Worm (Caenorhabditis elegans) whole organism, L1 larva: ENCODE data around the gene T24C4.5.

Experiments
- C16A3.4 ChIP-seq: fragments of 150-350 bp; optimal IDR thresholded peaks from 2 replicates; lab custom pipeline; 2014; ENCODE audit warnings: missing biosample characterization, missing genetic modification characterization
- efl-1 ChIP-seq, 4 experiments: fragments of 150-350 bp; optimal IDR thresholded peaks in 3 of 4; peaks in 1 of 4; 1 replicate in 1 of 4; 2 replicates in 3 of 4; lab custom pipeline; 2014; ENCODE audit warnings: missing biosample characterization in 2 of 4, missing genetic modification characterization in 2 of 4, missing genetic modification reagents in 2 of 4
- elt-3 ChIP-seq, 6 experiments: fragments of 150-350 bp in 1 of 6; sonication (generic microtip); optimal IDR thresholded peaks; 2 replicates each; lab custom pipeline; 2017 to 2018; ENCODE audit warnings: missing biosample characterization in 6 of 6, missing genetic modification characterization in 6 of 6, inconsistent platforms in 1 of 6
- fos-1 ChIP-seq: fragments of 150-350 bp; optimal IDR thresholded peaks from 2 replicates; lab custom pipeline; 2014; ENCODE audit warnings: missing biosample characterization, missing genetic modification characterization
- hlh-17 ChIP-seq: fragments of 200-800 bp; sonication (Bioruptor generic); optimal IDR thresholded peaks from 2 replicates; lab custom pipeline; 2018; ENCODE audit warnings: missing genetic modification characterization, mild to moderate bottlenecking, missing compliant biosample characterization, moderate library complexity, borderline replicate concordance
- irx-1 ChIP-seq: sonication (generic microtip); optimal IDR thresholded peaks from 2 replicates; lab custom pipeline; 2016; ENCODE audit warnings: missing genetic modification characterization, missing compliant biosample characterization
- lin-13 ChIP-seq: fragments of 150-350 bp; optimal IDR thresholded peaks from 2 replicates; lab custom pipeline; 2014; ENCODE audit warnings: missing biosample characterization, missing genetic modification reagents, missing genetic modification characterization
- lin-14 ChIP-seq: fragments of 200-800 bp; sonication (Bioruptor generic); optimal IDR thresholded peaks from 2 replicates; lab custom pipeline; 2018; ENCODE audit warnings: mild to moderate bottlenecking, missing genetic modification characterization, moderate library complexity, missing compliant biosample characterization
- lin-35 ChIP-seq, 2 experiments: fragments of 150-350 bp; optimal IDR thresholded peaks; 2 replicates each; lab custom pipeline; 2014; ENCODE audit warnings: missing biosample characterization in 2 of 2, missing genetic modification characterization in 2 of 2, missing genetic modification reagents in 2 of 2
- lsy-2 ChIP-seq, 2 experiments: fragments of 150-350 bp; optimal IDR thresholded peaks; 2 replicates each; lab custom pipeline; 2014; ENCODE audit warnings: missing biosample characterization in 2 of 2, missing genetic modification characterization in 2 of 2
- nhr-12 ChIP-seq: sonication (generic microtip); optimal IDR thresholded peaks from 2 replicates; lab custom pipeline; 2017; ENCODE audit warnings: missing biosample characterization, missing genetic modification characterization
- nhr-20 ChIP-seq: sonication (generic microtip); optimal IDR thresholded peaks from 2 replicates; lab custom pipeline; 2016; ENCODE audit warnings: mild to moderate bottlenecking, missing genetic modification characterization, missing compliant biosample characterization
- nhr-47 ChIP-seq: sonication (generic microtip); optimal IDR thresholded peaks from 2 replicates; lab custom pipeline; 2016; ENCODE audit warnings: mild to moderate bottlenecking, missing genetic modification characterization, moderate library complexity, missing compliant biosample characterization
- nhr-85 ChIP-seq: sonication (generic microtip); peaks from one replicate; lab custom pipeline; 2016; ENCODE audit warnings: missing genetic modification characterization, inconsistent platforms, missing compliant biosample characterization
- snpc-4 ChIP-seq: fragments of 150-350 bp; optimal IDR thresholded peaks from 2 replicates; lab custom pipeline; 2014; ENCODE audit warnings: missing biosample characterization, missing genetic modification characterization
- tlp-1 ChIP-seq: fragments of 150-350 bp; optimal IDR thresholded peaks from 2 replicates; lab custom pipeline; 2014; ENCODE audit warnings: missing biosample characterization, missing genetic modification characterization
- unc-86 ChIP-seq: sonication (generic microtip); optimal IDR thresholded peaks from 2 replicates; lab custom pipeline; 2016; ENCODE audit warnings: missing genetic modification characterization, missing compliant biosample characterization
- unc-98 ChIP-seq: fragments of 200-800 bp; sonication (Bioruptor generic); IDR thresholded peaks from 2 replicates; pipeline ENCODE4 v1.3.6; 2022; ENCODE audit warnings: missing genetic modification characterization, missing compliant biosample characterization
- xbp-1 ChIP-seq: sonication (generic microtip); optimal IDR thresholded peaks from 2 replicates; lab custom pipeline; 2016; ENCODE audit warnings: missing genetic modification characterization, missing compliant biosample characterization
- ztf-4 ChIP-seq: fragments of 150-350 bp; optimal IDR thresholded peaks from 2 replicates; lab custom pipeline; 2014; ENCODE audit warnings: missing biosample characterization, missing genetic modification characterization

The T24C4.5 gene

DNA sequence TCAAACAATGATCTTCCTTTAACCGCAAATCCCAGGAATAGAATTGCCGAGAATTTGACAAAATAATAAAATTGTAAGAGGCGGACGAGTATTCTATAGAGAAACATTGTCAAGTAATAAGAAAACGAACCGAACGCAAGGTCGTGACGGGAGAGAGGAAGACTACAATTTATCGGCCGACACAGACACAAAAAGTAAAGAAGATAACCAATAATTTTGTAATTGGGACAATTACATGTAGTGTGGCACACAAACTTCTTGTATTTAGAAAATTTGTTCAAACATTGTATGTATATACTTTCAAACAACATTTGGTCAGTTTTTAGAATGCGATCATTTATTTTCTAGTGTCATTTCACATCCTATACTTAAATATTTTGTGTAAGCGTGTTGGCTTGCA, 47.6 kb downstream of the T24C4.5 start, which contains the start of gene ceeh-1:
TSS of gene ceeh-1 (minus strand) at position 317 of the 400 bp plus-strand sequence.
- TF ChIP-seq unc-98 (GFP tag; lab: Robert Waterston, UW) (no peak), nhr-47 (tag; lab: Kevin White, UChicago) (no peak), unc-86 (tag; lab: Kevin White, UChicago) (no peak), nhr-20 (peak; percentile 3), efl-1 (optimal IDR thresholded peaks at IDR 0.05; lab: Kevin White, UChicago) (no peak), efl-1 (GFP tag; optimal IDR thresholded peaks at IDR 0.05 in 1 of 2; lab: Kevin White, UChicago) (no peak), lin-13 (GFP tag; lab: Kevin White, UChicago) (no peak), lsy-2 (tag; optimal IDR thresholded peaks at IDR 0.05; lab: Kevin White, UChicago) (peak in 1 of 2 experiments; percentile 13), nhr-85 (tag; lab: Kevin White, UChicago) (peak; percentile 45), fos-1 (tag; lab: Kevin White, UChicago) (no peak), C16A3.4 (no peak), irx-1 (tag; lab: Kevin White, UChicago) (no peak), ztf-4 (tag; lab: Kevin White, UChicago) (no peak), tlp-1 (no peak), nhr-12 (tag; lab: Kevin White, UChicago) (no peak), snpc-4 (tag; lab: Kevin White, UChicago) (no peak), xbp-1 (tag; lab: Kevin White, UChicago) (no peak), elt-3 (tag; optimal IDR thresholded peaks at IDR 0.05; lab: Kevin White, UChicago) (peak in 1 of 6 experiments; percentile 27), lin-14 (GFP tag; lab: Kevin White, UChicago) (peak; percentile 47), hlh-17 (GFP tag; lab: Kevin White, UChicago) (no peak), lin-35 (GFP tag; optimal IDR thresholded peaks at IDR 0.05; lab: Kevin White, UChicago) (no peak)
